Fruit fly (Drosophila melanogaster) whole organism, embryonic: ENCODE measurements around the gene CG18480.
A peak's percentile ranks its signal among the peaks of the same experiment; 100 is the strongest.

Experiments
- ATbp ChIP-seq: fragments of 200-800 bp; sonication (Bioruptor generic); optimal IDR thresholded peaks from 2 replicates; lab custom pipeline; 2017; ENCODE audit warnings: missing biosample characterization, mild to moderate bottlenecking, missing genetic modification characterization, missing genetic modification reagents
- Awh ChIP-seq: fragments of 200-800 bp; sonication (Bioruptor generic); IDR thresholded peaks from 2 replicates; pipeline ENCODE4, ENCODE4 v1.3.6; 2022; ENCODE audit warnings: missing biosample characterization, missing genetic modification characterization
- CG10209 ChIP-seq: fragments of 200-800 bp; sonication (Bioruptor generic); optimal IDR thresholded peaks from 3 replicates; lab custom pipeline; 2017; ENCODE audit warnings: missing biosample characterization, mild to moderate bottlenecking, missing genetic modification characterization, missing genetic modification reagents
- CG10274 ChIP-seq: fragments of 200-800 bp; sonication (Bioruptor generic); optimal IDR thresholded peaks from 3 replicates; lab custom pipeline; 2017; ENCODE audit warnings: missing biosample characterization, mild to moderate bottlenecking, missing genetic modification characterization
- CG12104 ChIP-seq: fragments of 200-800 bp; sonication (Bioruptor generic); optimal IDR thresholded peaks from 3 replicates; lab custom pipeline; 2016; ENCODE audit warnings: missing biosample characterization, missing genetic modification characterization
- CG12659 ChIP-seq: fragments of 200-800 bp; sonication (Bioruptor generic); optimal IDR thresholded peaks from 3 replicates; lab custom pipeline; 2017; ENCODE audit warnings: mild to moderate bottlenecking, missing biosample characterization, missing genetic modification reagents, missing genetic modification characterization
- CG12942 ChIP-seq: fragments of 200-800 bp; sonication (Bioruptor generic); optimal IDR thresholded peaks from 3 replicates; lab custom pipeline; 2016; ENCODE audit warnings: missing biosample characterization, missing genetic modification characterization
- CG13424 ChIP-seq: fragments of 200-800 bp; sonication (Bioruptor generic); optimal IDR thresholded peaks from 2 replicates; lab custom pipeline; 2019; ENCODE audit warnings: missing biosample characterization, mild to moderate bottlenecking, missing genetic modification characterization, moderate library complexity
- CG13894 ChIP-seq: fragments of 200-800 bp; sonication (Bioruptor generic); optimal IDR thresholded peaks from 3 replicates; lab custom pipeline; 2018; ENCODE audit warnings: missing biosample characterization, mild to moderate bottlenecking, missing genetic modification characterization, moderate library complexity
- CG16779 ChIP-seq: fragments of 200-800 bp; sonication (Bioruptor generic); IDR thresholded peaks from 2 replicates; pipeline ENCODE4 v1.3.6; 2022; ENCODE audit warnings: missing biosample characterization, missing genetic modification characterization
- CG16813 ChIP-seq: fragments of 200-800 bp; sonication (Bioruptor generic); IDR thresholded peaks from 3 replicates; pipeline ENCODE4 v1.3.6; 2022; ENCODE audit warnings: missing biosample characterization, missing genetic modification characterization; ENCODE audit not compliant: partially characterized antibody
- CG17328 ChIP-seq: fragments of 200-800 bp; sonication (Bioruptor generic); IDR thresholded peaks from 2 replicates; pipeline ENCODE4 v1.3.6; 2022; ENCODE audit warnings: missing biosample characterization, missing genetic modification characterization
- CG17912 ChIP-seq: fragments of 200-800 bp; sonication (Bioruptor generic); optimal IDR thresholded peaks from 2 replicates; lab custom pipeline; 2018; ENCODE audit warnings: missing biosample characterization, mild to moderate bottlenecking, missing genetic modification characterization
- CG18476 ChIP-seq: fragments of 200-800 bp; sonication (Bioruptor generic); optimal IDR thresholded peaks from 2 replicates; lab custom pipeline; 2016; ENCODE audit warnings: missing biosample characterization, mild to moderate bottlenecking, missing genetic modification characterization
- CG18619 ChIP-seq: fragments of 200-800 bp; sonication (Bioruptor generic); optimal IDR thresholded peaks from 3 replicates; lab custom pipeline; 2017; ENCODE audit warnings: missing biosample characterization, mild to moderate bottlenecking, missing genetic modification characterization
- CG18764 ChIP-seq: fragments of 200-800 bp; sonication (Bioruptor generic); optimal IDR thresholded peaks from 3 replicates; lab custom pipeline; 2016; ENCODE audit warnings: missing biosample characterization, missing genetic modification characterization
- CG2129 ChIP-seq: fragments of 200-800 bp; sonication (Bioruptor generic); IDR thresholded peaks from 2 replicates; pipeline ENCODE4 v1.3.6; 2022; ENCODE audit warnings: missing biosample characterization, missing genetic modification characterization; ENCODE audit not compliant: partially characterized antibody
- CG30431 ChIP-seq: fragments of 200-800 bp; sonication (Bioruptor generic); optimal IDR thresholded peaks from 2 replicates; lab custom pipeline; 2017; ENCODE audit warnings: missing biosample characterization, missing genetic modification characterization
- CG3065 ChIP-seq: fragments of 200-800 bp; sonication (Bioruptor generic); optimal IDR thresholded peaks from 2 replicates; lab custom pipeline; 2016; ENCODE audit warnings: missing biosample characterization, missing genetic modification characterization
- CG3847 ChIP-seq: fragments of 200-800 bp; sonication (Bioruptor generic); IDR thresholded peaks from 2 replicates; pipeline ENCODE4 v1.3.6; 2022; ENCODE audit warnings: missing biosample characterization, missing genetic modification characterization
- CG3995 ChIP-seq: fragments of 200-800 bp; sonication (Bioruptor generic); optimal IDR thresholded peaks from 3 replicates; lab custom pipeline; 2016; ENCODE audit warnings: missing biosample characterization, missing genetic modification characterization
- CG4404 ChIP-seq: fragments of 200-800 bp; sonication (Bioruptor generic); IDR thresholded peaks from 2 replicates; pipeline ENCODE4 v1.3.6; 2022; ENCODE audit warnings: missing biosample characterization, missing genetic modification characterization
- CG4424 ChIP-seq: fragments of 200-800 bp; sonication (Bioruptor generic); optimal IDR thresholded peaks from 3 replicates; lab custom pipeline; 2016; ENCODE audit warnings: missing biosample characterization, missing genetic modification characterization
- CG6683 ChIP-seq: fragments of 200-800 bp; sonication (Bioruptor generic); optimal IDR thresholded peaks from 2 replicates; lab custom pipeline; 2017; ENCODE audit warnings: missing biosample characterization, mild to moderate bottlenecking, missing genetic modification characterization, missing genetic modification reagents
- CG7372 ChIP-seq: fragments of 200-800 bp; sonication (Bioruptor generic); IDR thresholded peaks from 2 replicates; pipeline ENCODE4 v1.3.6; 2022; ENCODE audit warnings: missing biosample characterization, missing genetic modification characterization
- CG7928 ChIP-seq: fragments of 200-800 bp; sonication (Bioruptor generic); optimal IDR thresholded peaks from 2 replicates; lab custom pipeline; 2017; ENCODE audit warnings: missing biosample characterization, mild to moderate bottlenecking, missing genetic modification characterization
- CG7963 ChIP-seq: fragments of 200-800 bp; sonication (Bioruptor generic); IDR thresholded peaks from 3 replicates; pipeline ENCODE4 v1.3.6; 2022; ENCODE audit warnings: missing biosample characterization, missing genetic modification characterization; ENCODE audit not compliant: partially characterized antibody
- CG9609 ChIP-seq: fragments of 200-800 bp; sonication (Bioruptor generic); optimal IDR thresholded peaks from 3 replicates; lab custom pipeline; 2016; ENCODE audit warnings: missing biosample characterization, missing genetic modification characterization
- CoRest ChIP-seq: fragments of 200-800 bp; sonication (Bioruptor generic); optimal IDR thresholded peaks from 3 replicates; lab custom pipeline; 2018; ENCODE audit warnings: missing biosample characterization, mild to moderate bottlenecking, missing genetic modification characterization, moderate library complexity
- D19B ChIP-seq: fragments of 200-800 bp; sonication (Bioruptor generic); optimal IDR thresholded peaks from 2 replicates; lab custom pipeline; 2017; ENCODE audit warnings: missing biosample characterization, mild to moderate bottlenecking, missing genetic modification characterization
- Dref ChIP-seq: fragments of 200-800 bp; sonication (Bioruptor generic); IDR thresholded peaks from 2 replicates; pipeline ENCODE4 v1.3.6; 2022; ENCODE audit warnings: missing biosample characterization, missing genetic modification characterization
- Drgx ChIP-seq: fragments of 200-800 bp; sonication (Bioruptor generic); IDR thresholded peaks from 2 replicates; pipeline ENCODE4 v1.3.6; 2022; ENCODE audit warnings: missing biosample characterization, missing genetic modification characterization
- Fer1 ChIP-seq: fragments of 200-800 bp; sonication (Bioruptor generic); optimal IDR thresholded peaks from 2 replicates; lab custom pipeline; 2017; ENCODE audit warnings: missing biosample characterization, mild to moderate bottlenecking, missing genetic modification characterization
- H15 ChIP-seq: fragments of 200-800 bp; sonication (Bioruptor generic); IDR thresholded peaks from 3 replicates; pipeline ENCODE4 v1.3.6; 2022; ENCODE audit warnings: missing biosample characterization, missing genetic modification characterization
- H2.0 ChIP-seq: fragments of 200-800 bp; sonication (Bioruptor generic); IDR thresholded peaks from 2 replicates; pipeline ENCODE4 v1.3.6; 2022; ENCODE audit warnings: missing biosample characterization, missing genetic modification characterization
- Hmr ChIP-seq: fragments of 200-800 bp; sonication (Bioruptor generic); optimal IDR thresholded peaks from 3 replicates; lab custom pipeline; 2017; ENCODE audit warnings: mild to moderate bottlenecking, missing biosample characterization, missing genetic modification reagents, missing genetic modification characterization
- Side ChIP-seq: fragments of 200-800 bp; sonication (Bioruptor generic); optimal IDR thresholded peaks from 2 replicates; lab custom pipeline; 2016; ENCODE audit warnings: missing biosample characterization, missing genetic modification characterization
- Sry-δ ChIP-seq: fragments of 200-800 bp; sonication (Bioruptor generic); optimal IDR thresholded peaks from 2 replicates; lab custom pipeline; 2016; ENCODE audit warnings: missing biosample characterization, missing genetic modification characterization
- ash1 ChIP-seq: fragments of 200-800 bp; sonication (Bioruptor generic); optimal IDR thresholded peaks from 2 replicates; lab custom pipeline; 2018; ENCODE audit warnings: missing biosample characterization, mild to moderate bottlenecking, missing genetic modification characterization
- crc ChIP-seq: fragments of 200-800 bp; sonication (Bioruptor generic); optimal IDR thresholded peaks from 2 replicates; lab custom pipeline; 2016; ENCODE audit warnings: missing biosample characterization, missing genetic modification characterization
- fd3F ChIP-seq: fragments of 200-800 bp; sonication (Bioruptor generic); optimal IDR thresholded peaks from 2 replicates; lab custom pipeline; 2018; ENCODE audit warnings: missing biosample characterization, mild to moderate bottlenecking, missing genetic modification characterization, moderate library complexity
- gcm ChIP-seq: fragments of 200-800 bp; sonication (Bioruptor generic); optimal IDR thresholded peaks from 2 replicates; lab custom pipeline; 2019; ENCODE audit warnings: missing biosample characterization, mild to moderate bottlenecking, missing genetic modification characterization, moderate library complexity
- gem ChIP-seq: fragments of 200-800 bp; sonication (Bioruptor generic); optimal IDR thresholded peaks from 2 replicates; lab custom pipeline; 2019; ENCODE audit warnings: missing biosample characterization, mild to moderate bottlenecking, missing genetic modification characterization, moderate library complexity
- klu ChIP-seq: fragments of 200-800 bp; sonication (Bioruptor generic); IDR thresholded peaks from 2 replicates; pipeline ENCODE4 v1.3.6; 2022; ENCODE audit warnings: missing biosample characterization, missing genetic modification characterization
- luna ChIP-seq: fragments of 200-800 bp; sonication (Bioruptor generic); optimal IDR thresholded peaks from 2 replicates; lab custom pipeline; 2016; ENCODE audit warnings: missing biosample characterization, missing genetic modification characterization
- pfk ChIP-seq: fragments of 200-800 bp; sonication (Bioruptor generic); optimal IDR thresholded peaks from 2 replicates; lab custom pipeline; 2018; ENCODE audit warnings: missing biosample characterization, mild to moderate bottlenecking, missing genetic modification characterization, moderate library complexity
- toy ChIP-seq: fragments of 200-800 bp; sonication (Bioruptor generic); IDR thresholded peaks from 2 replicates; pipeline ENCODE4 v1.3.6; 2022; ENCODE audit warnings: missing biosample characterization, missing genetic modification characterization
- unc-4 ChIP-seq: fragments of 200-800 bp; sonication (Bioruptor generic); IDR thresholded peaks from 2 replicates; pipeline ENCODE4 v1.3.6; 2022; ENCODE audit warnings: missing biosample characterization, missing genetic modification characterization; ENCODE audit not compliant: partially characterized antibody
- wdn ChIP-seq: fragments of 200-800 bp; sonication (Bioruptor generic); IDR thresholded peaks from 2 replicates; pipeline ENCODE4 v1.3.6; 2022; ENCODE audit warnings: missing biosample characterization, missing genetic modification characterization
- wor ChIP-seq: fragments of 200-800 bp; sonication (Bioruptor generic); IDR thresholded peaks from 2 replicates; pipeline ENCODE4 v1.3.6; 2022; ENCODE audit warnings: missing biosample characterization, missing genetic modification characterization

CG18480 gene

dm6 chr2L:15629596-15630168, at the start of gene CG18480 (continued):
- no peak for TF ChIP-seq luna (GFP tag; lab: Kevin White, UChicago)
- no peak for TF ChIP-seq CG4404 (GFP tag; lab: Robert Waterston, UW)
- peak; percentile 36; the same call in 1 of the 2 replicates for TF ChIP-seq CG3847 (GFP tag; lab: Robert Waterston, UW)
- no peak for TF ChIP-seq CG9609 (GFP tag; lab: Kevin White, UChicago)
- no peak for TF ChIP-seq CG6683 (GFP tag; lab: Kevin White, UChicago)
- TF ChIP-seq pfk (GFP tag; lab: Kevin White, UChicago), result no peak
- no peak for TF ChIP-seq H15 (GFP tag; lab: Robert Waterston, UW)
- TF ChIP-seq gcm (GFP tag; lab: Kevin White, UChicago), result no peak
- no peak for TF ChIP-seq CG3065
- TF ChIP-seq CG2129 (GFP tag; lab: Robert Waterston, UW), result no peak
- no peak for TF ChIP-seq CG17328
- TF ChIP-seq CG3995, result no peak
- TF ChIP-seq klu (GFP tag; lab: Robert Waterston, UW), result no peak
- TF ChIP-seq Dref (GFP tag; lab: Robert Waterston, UW), result 0 out of 2 replicates have a peak, but pooled peaks have one; percentile 5
- no peak for TF ChIP-seq Sry-δ (GFP tag; lab: Kevin White, UChicago)
- no peak for TF ChIP-seq CG17912 (GFP tag; lab: Kevin White, UChicago)
- peak; percentile 18 for TF ChIP-seq fd3F (GFP tag; lab: Kevin White, UChicago)
- no peak for TF ChIP-seq CG16779 (GFP tag; lab: Robert Waterston, UW)
- TF ChIP-seq CG7963 (GFP tag; lab: Robert Waterston, UW), result no peak
- no peak for TF ChIP-seq CG18764 (GFP tag; lab: Kevin White, UChicago)
- TF ChIP-seq CoRest (tag; lab: Kevin White, UChicago), result peak; percentile 27
- TF ChIP-seq wor (GFP tag; lab: Robert Waterston, UW), result no peak
- TF ChIP-seq H2.0 (GFP tag; lab: Robert Waterston, UW), result no peak
- no peak for TF ChIP-seq CG7928
- TF ChIP-seq CG12659 (GFP tag; lab: Kevin White, UChicago), result peak; percentile 37
- no peak for TF ChIP-seq CG13424
- peak; percentile 62 for TF ChIP-seq gem (tag; lab: Kevin White, UChicago)
- no peak for TF ChIP-seq CG18476
- no peak for TF ChIP-seq CG12942 (GFP tag; lab: Kevin White, UChicago)
- TF ChIP-seq ATbp (GFP tag; lab: Kevin White, UChicago), result peak; percentile 31
- TF ChIP-seq CG16813 (GFP tag; lab: Robert Waterston, UW), result no peak
- peak; percentile 31 for TF ChIP-seq CG10209 (GFP tag; lab: Kevin White, UChicago)
- TF ChIP-seq D19B (GFP tag; lab: Kevin White, UChicago), result peak; percentile 9
- no peak for TF ChIP-seq Side (GFP tag; lab: Kevin White, UChicago)
- no peak for TF ChIP-seq CG7372 (GFP tag; lab: Robert Waterston, UW)
- no peak for TF ChIP-seq unc-4 (GFP tag; lab: Robert Waterston, UW)
- TF ChIP-seq CG30431 (GFP tag; lab: Kevin White, UChicago), result no peak
- TF ChIP-seq Fer1 (GFP tag; lab: Kevin White, UChicago), result no peak
- TF ChIP-seq CG13894 (tag; lab: Kevin White, UChicago), result peak; percentile 50
- no peak for TF ChIP-seq toy (GFP tag; lab: Robert Waterston, UW)
- peak; percentile 17 for TF ChIP-seq crc
- TF ChIP-seq CG4424, result no peak
- no peak for TF ChIP-seq Awh (GFP tag; lab: Robert Waterston, UW)
- no peak for TF ChIP-seq CG12104 (GFP tag; lab: Kevin White, UChicago)
- TF ChIP-seq ash1, result no peak
- peak; percentile 28 for TF ChIP-seq CG18619 (GFP tag; lab: Kevin White, UChicago)
- TF ChIP-seq Drgx (GFP tag; lab: Robert Waterston, UW), result no peak
- peak; percentile 47 for TF ChIP-seq Hmr (GFP tag; lab: Kevin White, UChicago)
- TF ChIP-seq CG10274 (GFP tag; lab: Kevin White, UChicago), result peak; percentile 94
- 0 out of 2 replicates have a peak, but pooled peaks have one; percentile 15 for TF ChIP-seq wdn (GFP tag; lab: Robert Waterston, UW)
